Worm (Caenorhabditis elegans) whole organism, late embryonic: ENCODE results near the gene ZK550.6.

ENCODE experiments used
- F13H6.1 ChIP-seq: sonication (generic microtip); optimal IDR thresholded peaks from 2 replicates; lab custom pipeline; 2016; ENCODE audit warnings: missing genetic modification characterization, missing compliant biosample characterization
- K09A11.1 ChIP-seq: sonication (generic microtip); optimal IDR thresholded peaks from 2 replicates; lab custom pipeline; 2017; ENCODE audit warnings: antibody characterized with exemption, mild to moderate bottlenecking, missing genetic modification characterization, missing compliant biosample characterization; ENCODE audit not compliant: insufficient read depth
- ceh-14 ChIP-seq: sonication (generic microtip); optimal IDR thresholded peaks from 2 replicates; lab custom pipeline; 2016; ENCODE audit warnings: missing genotype, missing genetic modification characterization, missing compliant biosample characterization
- ceh-18 ChIP-seq: sonication (generic microtip); optimal IDR thresholded peaks from 2 replicates; lab custom pipeline; 2016; ENCODE audit warnings: missing genetic modification characterization, missing compliant biosample characterization
- ceh-19 ChIP-seq: fragments of 200-800 bp; sonication (Bioruptor generic); optimal IDR thresholded peaks from 2 replicates; lab custom pipeline; 2018; ENCODE audit warnings: mild to moderate bottlenecking, missing genetic modification characterization, missing compliant biosample characterization
- ceh-22 ChIP-seq: sonication (generic microtip); optimal IDR thresholded peaks from 2 replicates; lab custom pipeline; 2017; ENCODE audit warnings: missing biosample characterization, missing genetic modification characterization
- ceh-24 ChIP-seq: sonication (generic microtip); optimal IDR thresholded peaks from 2 replicates; lab custom pipeline; 2016; ENCODE audit warnings: mild to moderate bottlenecking, missing genetic modification characterization, missing compliant biosample characterization
- ceh-30 ChIP-seq: fragments of 150-350 bp; optimal IDR thresholded peaks from 2 replicates; lab custom pipeline; 2014; ENCODE audit warnings: missing biosample characterization, missing genetic modification characterization
- ceh-31 ChIP-seq: sonication (generic microtip); optimal IDR thresholded peaks from 2 replicates; lab custom pipeline; 2016; ENCODE audit warnings: missing genetic modification characterization, missing compliant biosample characterization
- ceh-34 ChIP-seq: sonication (generic microtip); optimal IDR thresholded peaks from 2 replicates; lab custom pipeline; 2016; ENCODE audit warnings: mild to moderate bottlenecking, missing genetic modification characterization, missing compliant biosample characterization
- elt-4 ChIP-seq: sonication (generic microtip); optimal IDR thresholded peaks from 2 replicates; lab custom pipeline; 2016; ENCODE audit warnings: missing genetic modification characterization, missing compliant biosample characterization
- fkh-6 ChIP-seq: sonication (generic microtip); optimal IDR thresholded peaks from 2 replicates; lab custom pipeline; 2016; ENCODE audit warnings: missing genetic modification characterization, missing compliant biosample characterization
- gmeb-2 ChIP-seq: sonication (generic microtip); optimal IDR thresholded peaks from 2 replicates; lab custom pipeline; 2016; ENCODE audit warnings: missing genetic modification characterization, inconsistent platforms, missing compliant biosample characterization
- hlh-15 ChIP-seq: sonication (generic microtip); optimal IDR thresholded peaks from 2 replicates; lab custom pipeline; 2016; ENCODE audit warnings: missing genetic modification characterization, missing compliant biosample characterization
- hlh-8 ChIP-seq: sonication (generic microtip); optimal IDR thresholded peaks from 2 replicates; lab custom pipeline; 2016; ENCODE audit warnings: missing genotype, missing genetic modification characterization, missing compliant biosample characterization
- lim-6 ChIP-seq: sonication (generic microtip); optimal IDR thresholded peaks from 2 replicates; lab custom pipeline; 2016; ENCODE audit warnings: missing genetic modification characterization, missing compliant biosample characterization
- mec-3 ChIP-seq: sonication (generic microtip); optimal IDR thresholded peaks from 2 replicates; lab custom pipeline; 2016; ENCODE audit warnings: borderline replicate concordance, missing genetic modification characterization, missing compliant biosample characterization
- nfya-1 ChIP-seq: sonication (generic microtip); optimal IDR thresholded peaks from 2 replicates; lab custom pipeline; 2017; ENCODE audit warnings: missing genetic modification characterization, mild to moderate bottlenecking, missing compliant biosample characterization, antibody characterized with exemption, moderate library complexity
- npax-4 ChIP-seq: sonication (generic microtip); optimal IDR thresholded peaks from 2 replicates; lab custom pipeline; 2016; ENCODE audit warnings: missing genetic modification characterization, missing compliant biosample characterization
- pag-3 ChIP-seq: sonication (generic microtip); optimal IDR thresholded peaks from 2 replicates; lab custom pipeline; 2016; ENCODE audit warnings: missing compliant biosample characterization, missing genetic modification characterization, borderline replicate concordance
- pax-1 ChIP-seq: fragments of 150-350 bp; optimal IDR thresholded peaks from 2 replicates; lab custom pipeline; 2014; ENCODE audit warnings: missing biosample characterization, missing genetic modification characterization
- pros-1 ChIP-seq: fragments of 150-350 bp; optimal IDR thresholded peaks from 2 replicates; lab custom pipeline; 2014; ENCODE audit warnings: missing biosample characterization, missing genetic modification reagents, missing genetic modification characterization
- ref-2 ChIP-seq: sonication (generic microtip); optimal IDR thresholded peaks from 2 replicates; lab custom pipeline; 2016; ENCODE audit warnings: missing genetic modification characterization, missing compliant biosample characterization
- rnt-1 ChIP-seq: sonication (generic microtip); optimal IDR thresholded peaks from 2 replicates; lab custom pipeline; 2016; ENCODE audit warnings: missing genetic modification characterization, missing compliant biosample characterization
- sdc-2 ChIP-seq: sonication (generic microtip); optimal IDR thresholded peaks from 2 replicates; lab custom pipeline; 2016; ENCODE audit warnings: missing genotype, missing genetic modification characterization, missing compliant biosample characterization
- sox-2 ChIP-seq: fragments of 200-800 bp; sonication (Bioruptor generic); IDR thresholded peaks from 2 replicates; pipeline ENCODE4 v1.3.6; 2022; ENCODE audit warnings: missing genetic modification reagents, missing genetic modification characterization, missing compliant biosample characterization
- syd-9 ChIP-seq: sonication (generic microtip); optimal IDR thresholded peaks from 2 replicates; lab custom pipeline; 2016; ENCODE audit warnings: mild to moderate bottlenecking, missing genetic modification characterization, moderate library complexity, missing compliant biosample characterization
- tbx-2 ChIP-seq: sonication (generic microtip); optimal IDR thresholded peaks from 2 replicates; lab custom pipeline; 2016; ENCODE audit warnings: missing genetic modification characterization, missing compliant biosample characterization
- ttx-3 ChIP-seq: sonication (generic microtip); optimal IDR thresholded peaks from 2 replicates; lab custom pipeline; 2016; ENCODE audit warnings: missing genetic modification reagents, missing genetic modification characterization, missing compliant biosample characterization
- unc-3 ChIP-seq, 2 experiments: fragments of 200-800 bp in 1 of 2; sonication (Bioruptor generic) in 1 of 2; sonication (generic microtip) in 1 of 2; conservative IDR thresholded peaks in 1 of 2; optimal IDR thresholded peaks in 1 of 2; 2 replicates each; pipeline versions ENCODE4 v1.3.6 to Lab custom; 2016 to 2022; ENCODE audit warnings: missing compliant biosample characterization in 2 of 2, missing genetic modification characterization in 2 of 2, missing genetic modification reagents in 1 of 2
- unc-42 ChIP-seq: sonication (generic microtip); optimal IDR thresholded peaks from 2 replicates; lab custom pipeline; 2016; ENCODE audit warnings: missing genotype, missing genetic modification characterization, missing compliant biosample characterization
- unc-55 ChIP-seq: sonication (generic microtip); optimal IDR thresholded peaks from 2 replicates; lab custom pipeline; 2017; ENCODE audit warnings: missing biosample characterization, missing genetic modification reagents, missing genetic modification characterization

The ZK550.6 gene

DNA sequence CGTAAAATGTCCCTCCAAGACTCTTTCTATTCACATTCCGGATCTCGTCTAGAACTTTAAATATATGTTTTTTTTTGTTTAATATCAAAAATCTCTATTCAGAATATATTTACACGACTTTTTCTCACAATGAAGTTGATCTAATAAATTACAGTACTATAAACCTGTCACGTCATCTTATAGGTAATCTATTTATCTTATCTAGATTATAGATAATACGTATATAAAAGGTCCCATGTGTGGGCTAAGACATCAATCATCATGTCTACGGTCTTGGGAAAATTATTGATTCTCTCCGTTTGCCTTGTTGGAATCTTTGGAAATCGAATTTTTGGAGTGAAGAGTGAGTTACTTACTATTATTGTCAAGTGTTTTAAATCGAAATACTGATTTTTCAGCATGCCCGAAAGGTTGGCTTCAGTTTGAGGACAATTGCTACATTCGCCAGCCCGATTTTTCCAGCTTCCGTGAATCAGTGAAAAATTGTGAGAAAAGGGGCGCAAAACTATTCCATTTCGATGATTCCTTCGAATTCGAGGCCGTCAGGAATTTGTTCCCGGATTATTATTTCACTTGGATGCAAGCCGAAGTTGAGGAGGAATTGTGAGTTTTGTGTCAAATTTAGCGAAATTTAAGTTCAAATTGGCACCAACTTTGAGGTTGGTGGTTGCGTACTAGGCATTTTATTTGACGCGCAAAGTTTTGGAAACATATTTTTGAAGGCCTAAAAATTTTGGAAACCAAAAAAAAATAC, 14.6 kb upstream of the ZK550.6 start, which contains the start of gene clec-196:
TSS of gene clec-196 (plus strand) at position 252 of the 754 bp plus-strand sequence.
- TF ChIP-seq unc-55 (GFP tag; lab: Kevin White, UChicago) (peak; percentile 74), rnt-1 (tag; lab: Kevin White, UChicago) (no peak), unc-3 (GFP tag; conservative IDR thresholded peaks at IDR 0.05; lab: Robert Waterston, UW) (no peak), unc-3 (tag; optimal IDR thresholded peaks at IDR 0.05; lab: Kevin White, UChicago) (no peak)

DNA sequence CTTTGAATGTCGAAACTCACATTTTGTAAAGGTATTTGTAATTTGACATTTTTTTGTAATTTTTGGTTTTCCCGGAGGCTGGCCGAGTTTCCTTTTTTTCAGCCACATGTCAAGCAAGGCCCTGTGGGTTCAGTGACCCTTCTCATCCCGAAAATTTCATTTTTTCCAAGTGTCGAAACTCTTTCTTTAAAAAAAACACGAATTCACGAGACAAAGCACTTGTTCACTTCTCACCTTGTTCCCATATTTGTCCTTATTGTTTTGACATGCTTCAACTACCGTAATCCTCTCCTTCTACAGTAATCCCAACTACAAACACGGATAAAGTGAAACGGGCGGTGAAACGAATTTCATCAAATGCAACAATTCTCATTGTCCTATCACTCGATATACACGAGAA, 13.0 kb upstream of the ZK550.6 start, which contains the start of gene lhfp-4:
TSS of gene lhfp-4 (plus strand) at position 301 of the 400 bp plus-strand sequence.
- TF ChIP-seq pax-1 (tag; lab: Kevin White, UChicago) (peak; percentile 90), ceh-34 (tag; lab: Kevin White, UChicago) (no peak)

DNA sequence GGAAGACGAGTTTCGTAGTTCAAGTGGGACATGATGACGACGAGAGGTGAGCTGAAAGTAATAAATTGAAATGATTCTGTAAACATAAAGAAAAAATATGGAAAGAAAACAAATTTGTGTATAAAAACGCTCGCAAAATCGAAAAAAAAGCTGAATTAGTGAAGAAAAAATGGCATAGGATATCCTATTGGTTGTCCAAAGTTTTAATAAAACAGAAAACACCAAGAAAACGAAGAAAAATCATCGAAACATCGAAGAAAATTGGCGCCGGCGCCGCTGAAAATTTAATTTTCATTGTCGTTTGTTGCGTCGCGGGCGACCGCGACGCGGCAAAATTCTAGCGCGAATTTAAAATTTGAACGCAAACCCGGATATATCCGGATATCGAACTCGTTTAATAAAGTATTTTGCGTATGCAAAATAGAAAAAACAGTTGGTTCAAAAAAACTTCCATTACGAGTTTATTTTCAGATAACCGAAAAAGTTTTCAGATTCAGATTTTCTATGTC, 11.4 kb upstream of the ZK550.6 start, which contains the start of gene gln-5:
TSS of gene gln-5 (minus strand) at position 51 of the 509 bp plus-strand sequence.
- TF ChIP-seq ceh-34 (tag; lab: Kevin White, UChicago) (no peak), ceh-22 (tag; lab: Kevin White, UChicago) (no peak), npax-4 (tag; lab: Kevin White, UChicago) (no peak), fkh-6 (no peak), pag-3 (tag; lab: Kevin White, UChicago) (no peak), elt-4 (no peak), lim-6 (tag; lab: Kevin White, UChicago) (no peak), ref-2 (tag; lab: Kevin White, UChicago) (no peak), ceh-31 (no peak), hlh-15 (no peak), pros-1 (tag; lab: Kevin White, UChicago) (no peak), sdc-2 (tag; lab: Kevin White, UChicago) (no peak)

DNA sequence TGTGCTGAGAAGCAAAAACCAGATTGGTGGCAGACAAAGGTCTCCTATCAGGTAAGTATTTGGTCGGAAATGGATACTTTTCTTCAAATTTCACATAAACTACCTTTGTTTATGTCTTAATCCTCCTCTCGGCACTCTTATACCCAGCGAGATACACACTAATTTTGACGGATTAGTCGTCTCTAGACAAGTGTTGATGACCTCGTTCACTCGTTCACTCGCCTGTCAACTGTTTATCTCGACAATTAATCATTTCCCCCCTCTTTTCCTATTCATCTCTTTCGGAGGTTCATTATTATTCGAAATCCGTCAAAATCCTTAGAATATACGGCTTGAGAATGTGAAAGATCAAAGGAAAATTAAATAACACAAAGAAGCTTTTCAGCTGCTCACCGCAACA, 7.4 kb upstream of the ZK550.6 start:
- TF ChIP-seq unc-3 (GFP tag; conservative IDR thresholded peaks at IDR 0.05; lab: Robert Waterston, UW) (no peak), unc-3 (tag; optimal IDR thresholded peaks at IDR 0.05; lab: Kevin White, UChicago) (no peak), unc-55 (GFP tag; lab: Kevin White, UChicago) (peak; percentile 98)

DNA sequence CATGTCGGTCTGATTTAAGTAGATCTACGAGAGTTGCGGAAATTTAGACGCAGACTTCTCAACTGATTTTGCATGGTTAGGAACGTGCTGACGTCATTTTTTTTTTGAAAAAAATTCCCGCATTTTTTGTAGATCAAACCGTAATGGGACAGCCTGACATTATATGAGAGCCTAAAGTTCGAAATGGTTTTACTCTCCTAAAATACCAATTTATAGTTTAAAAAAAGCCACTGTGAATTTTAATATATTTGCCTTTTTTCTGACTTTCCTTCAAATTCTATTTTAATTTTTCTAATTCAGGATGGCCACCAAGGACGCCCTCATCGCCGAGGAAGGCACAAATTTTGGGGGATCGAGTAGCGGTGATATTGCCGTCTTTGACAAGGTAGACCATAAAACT, 6.8 kb upstream of the ZK550.6 start, which contains the start of gene atgp-1:
TSS of gene atgp-1 (plus strand) at position 301 of the 400 bp plus-strand sequence.
- no peak for TF ChIP-seq ceh-34 (tag; lab: Kevin White, UChicago)
- no peak for TF ChIP-seq unc-42 (tag; lab: Kevin White, UChicago)
- TF ChIP-seq ceh-19 (GFP tag; lab: Kevin White, UChicago): no peak
- TF ChIP-seq sdc-2 (tag; lab: Kevin White, UChicago): no peak
- no peak for TF ChIP-seq ceh-22 (tag; lab: Kevin White, UChicago)
- no peak for TF ChIP-seq hlh-15
- TF ChIP-seq ceh-24 (tag; lab: Kevin White, UChicago): no peak
- TF ChIP-seq ttx-3 (tag; lab: Kevin White, UChicago): no peak
- no peak for TF ChIP-seq sox-2 (GFP tag; lab: Robert Waterston, UW)
- no peak for TF ChIP-seq elt-4
- TF ChIP-seq lim-6 (tag; lab: Kevin White, UChicago): no peak

DNA sequence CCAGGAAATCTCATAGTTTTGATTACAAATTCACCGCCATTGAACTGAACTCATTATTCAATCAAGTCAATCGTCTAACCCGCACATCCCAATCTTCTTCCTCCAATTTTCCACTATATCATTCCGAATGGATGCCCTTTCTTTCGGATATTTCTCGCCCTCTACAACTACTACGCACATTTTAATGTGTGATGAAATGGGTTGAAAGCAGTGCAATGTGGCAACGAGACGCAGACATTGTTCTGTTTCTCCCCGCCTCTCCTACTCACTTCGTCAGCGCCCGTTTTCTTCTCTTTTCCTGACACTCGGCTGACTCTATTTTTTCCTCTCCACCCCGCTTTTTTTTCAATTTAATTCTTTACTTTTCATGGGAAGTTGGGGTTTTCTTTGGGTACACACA, 6.3 kb upstream of the ZK550.6 start:
- TF ChIP-seq ceh-30 (tag; lab: Kevin White, UChicago): no peak
- TF ChIP-seq ceh-31: peak; percentile 53
- TF ChIP-seq nfya-1 (tag; lab: Kevin White, UChicago): peak; percentile 53
- TF ChIP-seq tbx-2 (tag; lab: Kevin White, UChicago): peak; percentile 69
- peak; percentile 36 for TF ChIP-seq syd-9
- TF ChIP-seq ceh-18 (tag; lab: Kevin White, UChicago): peak; percentile 44
- TF ChIP-seq mec-3 (tag; lab: Kevin White, UChicago): no peak
- peak; percentile 31 for TF ChIP-seq F13H6.1 (tag; lab: Kevin White, UChicago)
- TF ChIP-seq K09A11.1 (tag; lab: Kevin White, UChicago): peak; percentile 5
- TF ChIP-seq rnt-1 (tag; lab: Kevin White, UChicago): peak; percentile 65
- TF ChIP-seq hlh-8: no peak
- no peak for TF ChIP-seq gmeb-2 (tag; lab: Kevin White, UChicago)
- peak; percentile 84 for TF ChIP-seq unc-55 (GFP tag; lab: Kevin White, UChicago)
- TF ChIP-seq unc-42 (tag; lab: Kevin White, UChicago): peak; percentile 93
- TF ChIP-seq ceh-14: peak; percentile 48
- peak; percentile 74 for TF ChIP-seq fkh-6
